Fruit fly (Drosophila melanogaster): ENCODE measurements around the gene Sec10.
A peak's percentile ranks its signal among the peaks of the same experiment; 100 is the strongest.

- TF ChIP-seq toe (GFP tag; optimal IDR thresholded peaks at IDR 0.05) (no peak), CG7045 (GFP tag; optimal IDR thresholded peaks at IDR 0.05) (peak; percentile 83), CG7101 (tag; optimal IDR thresholded peaks at IDR 0.05) (peak; percentile 94), CG11617 (GFP tag; optimal IDR thresholded peaks at IDR 0.05) (peak; percentile 86), Mnt (GFP tag; optimal IDR thresholded peaks at IDR 0.05) (peak; percentile 75), pad (GFP tag; optimal IDR thresholded peaks at IDR 0.05) (peak; percentile 82), bab1 (GFP tag; optimal IDR thresholded peaks at IDR 0.05) (peak; percentile 88), CG5204 (GFP tag; optimal IDR thresholded peaks at IDR 0.05) (no peak), cnc (optimal IDR thresholded peaks at IDR 0.05) (no peak), Clk (GFP tag; optimal IDR thresholded peaks at IDR 0.05) (peak; percentile 38), CG12768 (GFP tag; optimal IDR thresholded peaks at IDR 0.05) (peak; percentile 91), CG14711 (tag; optimal IDR thresholded peaks at IDR 0.05) (peak; percentile 90), cic (GFP tag; optimal IDR thresholded peaks at IDR 0.05) (peak; percentile 34)
These were observed 26.7 kb downstream of the Sec10 start, which contains the start of the genes Myo95E and TBC1d7 for dm6 chr3R:24161173-24161811.
